Worm (Caenorhabditis elegans) whole organism, young adult: ENCODE measurements around the gene rdl-1.

Experiments
- B0261.1 ChIP-seq: sonication (generic microtip); optimal IDR thresholded peaks from 2 replicates; lab custom pipeline; 2016; ENCODE audit warnings: mild to moderate bottlenecking, missing genetic modification characterization, moderate library complexity, missing compliant biosample characterization
- F37B4.10 ChIP-seq: fragments of 200-800 bp; sonication (Bioruptor generic); IDR thresholded peaks from 2 replicates; pipeline ENCODE4 v1.3.6; 2022; ENCODE audit warnings: missing genetic modification characterization, missing compliant biosample characterization
- F55B11.4 ChIP-seq: sonication (generic microtip); optimal IDR thresholded peaks from 2 replicates; lab custom pipeline; 2016; ENCODE audit warnings: missing compliant biosample characterization, missing genetic modification characterization, borderline replicate concordance; ENCODE audit not compliant: insufficient read depth
- F57C9.4 ChIP-seq: sonication (generic microtip); optimal IDR thresholded peaks from 2 replicates; lab custom pipeline; 2017; ENCODE audit warnings: mild to moderate bottlenecking, missing genetic modification characterization, missing compliant biosample characterization
- K11D2.4 ChIP-seq: fragments of 200-800 bp; sonication (Bioruptor generic); IDR thresholded peaks from 2 replicates; pipeline ENCODE4 v1.3.6; 2022; ENCODE audit warnings: missing genetic modification reagents, missing genetic modification characterization, missing compliant biosample characterization
- T26A5.8 ChIP-seq: sonication (generic microtip); optimal IDR thresholded peaks from 2 replicates; lab custom pipeline; 2016; ENCODE audit warnings: missing genetic modification characterization, missing compliant biosample characterization
- Y53G8AR.9 ChIP-seq: fragments of 200-800 bp; sonication (Bioruptor generic); conservative IDR thresholded peaks from 2 replicates; pipeline ENCODE4 v1.3.6; 2022; ENCODE audit warnings: missing genetic modification reagents, missing genetic modification characterization, missing compliant biosample characterization
- Y56A3A.18 ChIP-seq: fragments of 200-800 bp; sonication (Bioruptor generic); IDR thresholded peaks from 2 replicates; pipeline ENCODE4 v1.3.6; 2022; ENCODE audit warnings: missing genetic modification reagents, missing genetic modification characterization, missing compliant biosample characterization
- Y67H2A.10 ChIP-seq: fragments of 200-800 bp; sonication (Bioruptor generic); conservative IDR thresholded peaks from 2 replicates; pipeline ENCODE4 v1.3.6; 2022; ENCODE audit warnings: missing genetic modification reagents, missing genetic modification characterization, missing compliant biosample characterization
- Y79H2A.3 ChIP-seq: fragments of 200-800 bp; sonication (Bioruptor generic); conservative IDR thresholded peaks from 2 replicates; pipeline ENCODE4 v1.3.6; 2022; ENCODE audit warnings: missing genetic modification reagents, missing genetic modification characterization, missing compliant biosample characterization
- Y95B8A.8 ChIP-seq: fragments of 200-800 bp; sonication (Bioruptor generic); IDR thresholded peaks from 2 replicates; pipeline ENCODE4 v1.3.6; 2022; ENCODE audit warnings: missing genetic modification reagents, missing genetic modification characterization, missing compliant biosample characterization
- akir-1 ChIP-seq: fragments of 200-800 bp; sonication (Bioruptor generic); optimal IDR thresholded peaks from 2 replicates; lab custom pipeline; 2018; ENCODE audit warnings: mild to moderate bottlenecking, missing genetic modification characterization, moderate library complexity, missing compliant biosample characterization
- athp-1 ChIP-seq: sonication (generic microtip); optimal IDR thresholded peaks from 2 replicates; lab custom pipeline; 2017; ENCODE audit warnings: mild to moderate bottlenecking, missing genetic modification characterization, missing compliant biosample characterization
- attf-3 ChIP-seq: fragments of 200-800 bp; sonication (Bioruptor generic); conservative IDR thresholded peaks from 2 replicates; pipeline ENCODE4 v1.3.6; 2022; ENCODE audit warnings: missing genetic modification reagents, missing genetic modification characterization, missing compliant biosample characterization
- attf-6 ChIP-seq: fragments of 200-800 bp; sonication (Bioruptor generic); IDR thresholded peaks from 2 replicates; pipeline ENCODE4 v1.3.6; 2022; ENCODE audit warnings: missing genetic modification reagents, missing genetic modification characterization, missing compliant biosample characterization
- cebp-1 ChIP-seq, 2 experiments: fragments of 200-800 bp in 1 of 2; sonication (Bioruptor generic) in 1 of 2; sonication (generic microtip) in 1 of 2; IDR thresholded peaks in 1 of 2; optimal IDR thresholded peaks in 1 of 2; 2 replicates each; pipeline versions ENCODE4 v1.3.6 to Lab custom; 2017 to 2022; ENCODE audit warnings: missing compliant biosample characterization in 2 of 2, missing genetic modification characterization in 2 of 2, mild to moderate bottlenecking in 1 of 2, missing genetic modification reagents in 1 of 2, moderate library complexity in 1 of 2
- ceh-40 ChIP-seq: fragments of 200-800 bp; sonication (Bioruptor generic); IDR thresholded peaks from 2 replicates; pipeline ENCODE4 v1.3.6; 2022; ENCODE audit warnings: missing genetic modification characterization, missing compliant biosample characterization
- ceh-58 ChIP-seq: fragments of 200-800 bp; sonication (Bioruptor generic); IDR thresholded peaks from 2 replicates; pipeline ENCODE4 v1.3.6; 2022; ENCODE audit warnings: missing genetic modification characterization, missing compliant biosample characterization
- ceh-91 ChIP-seq: fragments of 200-800 bp; sonication (Bioruptor generic); IDR thresholded peaks from 2 replicates; pipeline ENCODE4 v1.3.6; 2022; ENCODE audit warnings: missing genetic modification reagents, missing genetic modification characterization, missing compliant biosample characterization
- die-1 ChIP-seq: sonication (generic microtip); optimal IDR thresholded peaks from 2 replicates; lab custom pipeline; 2016; ENCODE audit warnings: missing genotype, mild to moderate bottlenecking, missing genetic modification characterization, missing compliant biosample characterization
- gei-17 ChIP-seq: fragments of 200-800 bp; sonication (Bioruptor generic); optimal IDR thresholded peaks from 2 replicates; lab custom pipeline; 2018; ENCODE audit warnings: mild to moderate bottlenecking, missing genetic modification characterization, missing compliant biosample characterization
- hrde-1 ChIP-seq: sonication (generic microtip); optimal IDR thresholded peaks from 2 replicates; lab custom pipeline; 2016; ENCODE audit warnings: missing genetic modification characterization, mild to moderate bottlenecking, missing compliant biosample characterization, moderate library complexity, missing genotype, missing genetic modification reagents, borderline replicate concordance
- lin-35 ChIP-seq, 3 experiments: fragments of 150-350 bp in 2 of 3; sonication (generic microtip) in 1 of 3; optimal IDR thresholded peaks; 2 replicates each; lab custom pipeline; 2014 to 2018; ENCODE audit warnings: missing biosample characterization in 3 of 3, missing genetic modification characterization in 3 of 3, missing genetic modification reagents in 3 of 3
- madf-10 ChIP-seq: sonication (generic microtip); optimal IDR thresholded peaks from 2 replicates; lab custom pipeline; 2016; ENCODE audit warnings: mild to moderate bottlenecking, missing genetic modification characterization, missing compliant biosample characterization
- madf-6 ChIP-seq: fragments of 200-800 bp; sonication (Bioruptor generic); IDR thresholded peaks from 2 replicates; pipeline ENCODE4 v1.3.6; 2022; ENCODE audit warnings: missing genetic modification reagents, missing genetic modification characterization, missing compliant biosample characterization
- mcd-1 ChIP-seq: fragments of 200-800 bp; sonication (Bioruptor generic); IDR thresholded peaks from 2 replicates; pipeline ENCODE4 v1.3.6; 2022; ENCODE audit warnings: missing genetic modification reagents, missing genetic modification characterization, missing compliant biosample characterization
- nfya-1 ChIP-seq: sonication (generic microtip); optimal IDR thresholded peaks from 2 replicates; lab custom pipeline; 2017; ENCODE audit warnings: antibody characterized with exemption, missing compliant biosample characterization, missing genetic modification characterization, borderline replicate concordance; ENCODE audit not compliant: insufficient read depth
- nhr-120 ChIP-seq: fragments of 200-800 bp; sonication (Bioruptor generic); IDR thresholded peaks from 2 replicates; pipeline ENCODE4 v1.3.6; 2022; ENCODE audit warnings: missing genetic modification characterization, missing compliant biosample characterization
- nhr-90 ChIP-seq: sonication (generic microtip); optimal IDR thresholded peaks from 2 replicates; lab custom pipeline; 2016; ENCODE audit warnings: missing genotype, mild to moderate bottlenecking, missing genetic modification characterization, missing compliant biosample characterization
- rcor-1 ChIP-seq: fragments of 200-800 bp; sonication (Bioruptor generic); IDR thresholded peaks from 2 replicates; pipeline ENCODE4 v1.3.6; 2022; ENCODE audit warnings: missing genetic modification reagents, missing genetic modification characterization, missing compliant biosample characterization
- somi-1 ChIP-seq: fragments of 200-800 bp; sonication (Bioruptor generic); optimal IDR thresholded peaks from 2 replicates; lab custom pipeline; 2018; ENCODE audit warnings: mild to moderate bottlenecking, missing genetic modification characterization, missing compliant biosample characterization
- tbp1 ChIP-seq: fragments of 200-800 bp; sonication (Bioruptor generic); optimal IDR thresholded peaks from 2 replicates; lab custom pipeline; 2018; ENCODE audit warnings: mild to moderate bottlenecking, missing genetic modification characterization, missing compliant biosample characterization
- tbx-9 ChIP-seq: sonication (generic microtip); optimal IDR thresholded peaks from 2 replicates; lab custom pipeline; 2016; ENCODE audit warnings: borderline replicate concordance, missing genetic modification characterization, inconsistent platforms, missing compliant biosample characterization
- unc-130 ChIP-seq: sonication (generic microtip); optimal IDR thresholded peaks from 2 replicates; lab custom pipeline; 2016; ENCODE audit warnings: missing genetic modification reagents, missing genetic modification characterization, missing compliant biosample characterization
- ztf-25 ChIP-seq: fragments of 200-800 bp; sonication (Bioruptor generic); IDR thresholded peaks from 2 replicates; pipeline ENCODE4 v1.3.6; 2022; ENCODE audit warnings: missing genetic modification reagents, missing genetic modification characterization, missing compliant biosample characterization
- ztf-26 ChIP-seq: sonication (generic microtip); optimal IDR thresholded peaks from 2 replicates; lab custom pipeline; 2017; ENCODE audit warnings: missing genetic modification characterization, missing compliant biosample characterization
- ztf-3 ChIP-seq: fragments of 200-800 bp; sonication (Bioruptor generic); optimal IDR thresholded peaks from 2 replicates; lab custom pipeline; 2018; ENCODE audit warnings: mild to moderate bottlenecking, missing genetic modification characterization, missing compliant biosample characterization

Gene rdl-1

DNA sequence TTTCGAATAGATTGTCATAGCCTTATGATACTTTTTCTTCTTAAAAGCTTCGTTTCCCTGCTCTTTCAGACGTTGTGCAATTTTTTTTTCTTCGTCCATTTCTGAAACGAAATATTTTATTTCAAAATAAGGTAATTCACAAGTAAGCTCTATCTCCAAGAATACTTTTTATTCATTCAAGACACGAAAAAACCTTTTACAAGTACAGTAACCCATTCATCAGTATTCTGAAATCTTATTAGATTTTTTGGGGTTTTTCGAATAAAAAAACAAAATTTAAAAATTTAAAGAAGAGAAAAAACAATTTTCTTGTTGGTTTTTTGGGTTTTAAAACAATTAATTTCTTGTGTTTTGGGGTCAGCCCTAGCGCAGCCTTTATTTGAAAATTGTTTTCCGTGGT, 8.8 kb upstream of the rdl-1 start, which contains the start of gene rpap-3:
Gene rpap-3 (minus strand): TSS at position 101 of the 400 bp plus-strand sequence.
- TF ChIP-seq Y95B8A.8 (GFP tag; lab: Robert Waterston, UW) (no peak), die-1 (no peak), ztf-25 (no peak), akir-1 (GFP tag; lab: Kevin White, UChicago) (no peak), nfya-1 (tag; lab: Kevin White, UChicago) (no peak), somi-1 (no peak), ceh-58 (GFP tag; lab: Robert Waterston, UW) (no peak), madf-10 (tag; lab: Kevin White, UChicago) (no peak), ztf-26 (no peak), Y67H2A.10 (no peak), gei-17 (GFP tag; lab: Kevin White, UChicago) (no peak), mcd-1 (GFP tag; lab: Robert Waterston, UW) (no peak), cebp-1 (GFP tag; IDR thresholded peaks at IDR 0.05; lab: Robert Waterston, UW) (no peak), cebp-1 (tag; optimal IDR thresholded peaks at IDR 0.05; lab: Kevin White, UChicago) (peak; percentile 8), F37B4.10 (GFP tag; lab: Robert Waterston, UW) (no peak), tbx-9 (no peak), madf-6 (peak; percentile 30; the same call in 1 of the 2 replicates), ceh-40 (no peak), lin-35 (GFP tag; optimal IDR thresholded peaks at IDR 0.05; lab: Kevin White, UChicago) (no peak), unc-130 (GFP tag; lab: Kevin White, UChicago) (no peak), hrde-1 (tag; lab: Kevin White, UChicago) (peak; percentile 8), Y56A3A.18 (no peak), ceh-91 (GFP tag; lab: Robert Waterston, UW) (no peak), nhr-90 (tag; lab: Kevin White, UChicago) (no peak), F57C9.4 (no peak)

DNA sequence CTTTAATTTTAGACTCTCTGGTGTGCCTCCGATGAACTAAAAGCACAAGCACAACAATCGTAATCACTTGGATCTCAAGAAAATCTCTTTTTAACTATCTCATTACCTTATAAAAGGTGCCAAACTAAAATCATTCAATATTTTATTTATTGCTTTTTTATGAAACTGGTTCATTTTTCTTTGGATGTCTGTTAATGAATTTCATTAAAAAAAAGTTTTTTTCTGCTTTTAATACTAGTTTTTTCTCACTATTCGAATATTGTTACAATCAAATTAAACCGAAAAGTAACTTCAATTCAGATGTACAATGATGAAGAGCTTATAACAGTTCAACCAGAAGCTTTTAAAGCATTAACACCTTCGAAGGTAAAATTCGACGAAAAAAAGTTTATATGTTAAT, 5.7 kb upstream of the rdl-1 start, which contains the start of gene swd-2.1:
Gene swd-2.1 (plus strand): TSS at position 301 of the 400 bp plus-strand sequence.
- no peak for TF ChIP-seq unc-130 (GFP tag; lab: Kevin White, UChicago)
- TF ChIP-seq Y53G8AR.9 (GFP tag; lab: Robert Waterston, UW), result no peak
- TF ChIP-seq attf-6 (GFP tag; lab: Robert Waterston, UW), result no peak
- no peak for TF ChIP-seq tbp1 (GFP tag; lab: Kevin White, UChicago)
- no peak for TF ChIP-seq Y79H2A.3 (GFP tag; lab: Robert Waterston, UW)
- no peak for TF ChIP-seq nhr-120 (GFP tag; lab: Robert Waterston, UW)
- no peak for TF ChIP-seq B0261.1 (tag; lab: Kevin White, UChicago)
- TF ChIP-seq athp-1 (tag; lab: Kevin White, UChicago), result no peak
- no peak for TF ChIP-seq T26A5.8 (tag; lab: Kevin White, UChicago)
- TF ChIP-seq ztf-3, result no peak
- no peak for TF ChIP-seq ztf-25
- TF ChIP-seq die-1, result no peak
- no peak for TF ChIP-seq attf-3 (GFP tag; lab: Robert Waterston, UW)
- no peak for TF ChIP-seq F55B11.4 (tag; lab: Kevin White, UChicago)
- no peak for TF ChIP-seq K11D2.4 (GFP tag; lab: Robert Waterston, UW)
- TF ChIP-seq rcor-1 (GFP tag; lab: Robert Waterston, UW), result no peak
- TF ChIP-seq, all 124 proteins: peak for 0
